Worm (Caenorhabditis elegans): Measurements from ENCODE around the gene vha-6.

- no peak for TF ChIP-seq alr-1 (tag; optimal IDR thresholded peaks at IDR 0.05; ENCODE audit: borderline replicate concordance)
- no peak for TF ChIP-seq nhr-11 (tag; optimal IDR thresholded peaks at IDR 0.05)
- TF ChIP-seq dsc-1 (tag; optimal IDR thresholded peaks at IDR 0.05) = no peak
- TF ChIP-seq C16A3.4 (tag; optimal IDR thresholded peaks at IDR 0.05) = no peak
These were observed 6.7 kb downstream of the vha-6 start, which contains the start of gene C05D12.4 for ce11 chrII:11431584-11431983.
